Fruit fly (Drosophila melanogaster): ENCODE measurements around the gene CG12375.

DNA sequence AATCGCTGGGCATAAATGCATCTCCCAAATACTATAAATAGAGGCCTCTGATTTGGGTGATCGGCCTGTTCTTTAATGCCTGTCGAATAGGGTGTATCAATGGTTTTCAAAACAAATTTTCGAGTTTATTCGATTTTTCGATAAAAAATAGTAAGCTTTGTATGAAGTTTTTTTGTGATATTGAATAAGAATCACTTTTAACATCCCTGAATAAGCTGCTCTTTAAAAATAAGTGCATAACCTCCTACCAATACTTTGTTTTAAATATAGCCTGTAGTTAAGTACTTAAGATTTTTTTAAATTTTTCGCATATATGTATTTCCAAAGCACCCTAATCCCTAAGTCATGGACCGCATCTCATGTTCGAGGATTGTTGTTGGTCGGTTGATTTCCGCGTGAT, 46.0 kb downstream of the CG12375 start:
- TF ChIP-seq Asciz (GFP tag; optimal IDR thresholded peaks at IDR 0.05) = no peak
- no peak for TF ChIP-seq tio (GFP tag; optimal IDR thresholded peaks at IDR 0.05)
- TF ChIP-seq pita (GFP tag; optimal IDR thresholded peaks at IDR 0.05) = no peak
- no peak for TF ChIP-seq Hmx (GFP tag; optimal IDR thresholded peaks at IDR 0.05)
- TF ChIP-seq mirr (GFP tag; optimal IDR thresholded peaks at IDR 0.05) = no peak
- TF ChIP-seq HLHmδ (GFP tag; optimal IDR thresholded peaks at IDR 0.05) = no peak
